Worm (Caenorhabditis elegans): Measurements from ENCODE around the gene aldo-2.

DNA sequence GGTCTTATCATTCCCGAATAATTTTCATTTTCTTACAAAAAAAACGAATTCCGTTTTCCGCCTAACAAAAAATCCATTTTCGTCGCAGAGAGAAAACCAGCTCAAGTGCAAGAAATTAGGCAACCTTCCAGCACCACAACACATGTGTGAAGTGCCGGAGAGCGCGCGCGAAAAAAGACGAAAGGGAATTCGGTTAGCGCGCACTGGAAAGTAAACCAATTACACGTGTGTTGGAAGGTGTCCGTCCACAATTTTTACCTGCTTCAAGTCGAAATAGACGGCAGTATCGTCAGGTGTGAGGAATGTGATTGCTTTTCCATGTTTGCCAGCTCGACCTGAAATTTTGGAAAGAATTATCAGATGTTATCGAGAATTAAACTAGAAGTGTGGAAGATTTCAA is 41.8 kb downstream of the aldo-2 start:
- no peak for TF ChIP-seq zip-5 (tag; optimal IDR thresholded peaks at IDR 0.05)
- TF ChIP-seq pros-1 (tag; optimal IDR thresholded peaks at IDR 0.05): no peak
- no peak for TF ChIP-seq sox-4 (tag; optimal IDR thresholded peaks at IDR 0.05)
- TF ChIP-seq C38D4.7 (GFP tag; optimal IDR thresholded peaks at IDR 0.05): no peak
- no peak for TF ChIP-seq odd-2 (tag; optimal IDR thresholded peaks at IDR 0.05)
- TF ChIP-seq fkh-6 (tag; optimal IDR thresholded peaks at IDR 0.05): no peak
- TF ChIP-seq tbx-2 (tag; optimal IDR thresholded peaks at IDR 0.05): no peak
- no peak for TF ChIP-seq hlh-30 (tag; optimal IDR thresholded peaks at IDR 0.05; ENCODE audit: insufficient read depth)
- TF ChIP-seq ceh-2 (tag; optimal IDR thresholded peaks at IDR 0.05): no peak
